Worm (Caenorhabditis elegans): ENCODE measurements around the gene R03D7.8.

DNA sequence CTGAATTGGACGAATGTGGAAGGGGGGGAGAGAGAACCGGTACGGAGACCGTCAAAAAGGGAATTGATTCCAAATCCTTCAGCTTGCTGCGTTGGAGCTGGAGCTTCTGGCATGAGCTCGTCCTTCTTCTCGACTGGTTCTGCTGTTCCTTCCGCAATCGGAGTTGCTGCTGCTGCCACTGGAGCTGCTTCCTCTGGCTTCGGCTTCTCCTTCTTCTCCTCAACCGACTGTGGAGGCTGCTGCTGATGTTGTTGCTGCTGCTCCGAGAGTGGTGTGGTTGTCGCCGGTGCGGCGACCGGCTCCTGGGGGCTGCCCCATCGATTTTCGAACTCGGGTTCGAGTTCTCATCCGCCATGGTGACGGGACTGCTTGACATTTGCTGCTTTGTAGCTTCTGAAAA lies 21.9 kb downstream of the R03D7.8 start, which contains the start of gene R03D7.2:
- no peak for TF ChIP-seq flt-1 (GFP tag; IDR thresholded peaks at IDR 0.05)
- no peak for TF ChIP-seq ama-1 (optimal IDR thresholded peaks at IDR 0.05)
- no peak for TF ChIP-seq ets-7 (tag; optimal IDR thresholded peaks at IDR 0.05)

All from whole organism, early embryonic.